Fruit fly (Drosophila melanogaster): ENCODE data around the gene CG43680.

DNA sequence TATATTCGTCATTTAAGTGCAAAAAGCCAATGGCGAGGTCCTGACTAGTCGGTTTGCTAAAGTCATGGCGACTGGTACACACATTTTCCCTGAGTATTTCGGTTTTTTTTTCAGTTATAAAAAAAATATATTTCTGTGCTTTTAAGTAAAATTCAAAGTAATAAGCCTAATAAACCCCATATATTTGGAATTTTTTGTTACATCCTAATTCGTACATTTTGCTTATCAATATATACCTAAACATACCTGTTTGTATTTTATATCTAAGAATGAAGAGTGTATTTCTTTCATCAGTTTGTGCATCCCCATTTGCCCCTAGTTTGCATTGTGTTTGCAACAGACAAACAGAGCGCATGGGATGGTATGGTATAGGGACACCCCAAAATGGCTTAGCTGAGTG is 17.6 kb downstream of the CG43680 start:
- TF ChIP-seq CG8478 (optimal IDR thresholded peaks at IDR 0.05) (no peak), CTCF (optimal IDR thresholded peaks at IDR 0.05) (no peak)

Measured in S2 (cell line).